Fruit fly (Drosophila melanogaster) whole organism, embryonic: Measurements from ENCODE around the gene CG10663.

Source experiments
- BEAF-32 ChIP-seq: fragments of 200-800 bp; sonication (Bioruptor generic); optimal IDR thresholded peaks from 3 replicates; lab custom pipeline; 2017; ENCODE audit warnings: missing biosample characterization, missing genetic modification characterization, mild to moderate bottlenecking, moderate library complexity, missing genetic modification reagents
- Bteb2 ChIP-seq: fragments of 200-800 bp; sonication (Bioruptor generic); optimal IDR thresholded peaks from 2 replicates; lab custom pipeline; 2016; ENCODE audit warnings: missing biosample characterization, missing genetic modification characterization
- CG11560 ChIP-seq: fragments of 200-800 bp; sonication (Bioruptor generic); IDR thresholded peaks from 3 replicates; pipeline ENCODE4 v1.3.6; 2022; ENCODE audit warnings: missing biosample characterization, missing genetic modification characterization
- CG12659 ChIP-seq: fragments of 200-800 bp; sonication (Bioruptor generic); optimal IDR thresholded peaks from 3 replicates; lab custom pipeline; 2017; ENCODE audit warnings: mild to moderate bottlenecking, missing biosample characterization, missing genetic modification reagents, missing genetic modification characterization
- CG13775 ChIP-seq: fragments of 200-800 bp; sonication (Bioruptor generic); optimal IDR thresholded peaks from 3 replicates; lab custom pipeline; 2017; ENCODE audit warnings: missing biosample characterization, mild to moderate bottlenecking, missing genetic modification characterization
- CG14965 ChIP-seq: fragments of 200-800 bp; sonication (Bioruptor generic); optimal IDR thresholded peaks from 2 replicates; lab custom pipeline; 2016; ENCODE audit warnings: missing biosample characterization, missing genetic modification characterization, borderline replicate concordance
- CG15601 ChIP-seq: fragments of 200-800 bp; sonication (Bioruptor generic); optimal IDR thresholded peaks from 3 replicates; lab custom pipeline; 2019; ENCODE audit warnings: missing biosample characterization, mild to moderate bottlenecking, missing genetic modification characterization, moderate library complexity
- CG1603 ChIP-seq: fragments of 200-800 bp; sonication (Bioruptor generic); optimal IDR thresholded peaks from 2 replicates; lab custom pipeline; 2019; ENCODE audit warnings: missing biosample characterization, mild to moderate bottlenecking, missing genetic modification characterization, moderate library complexity
- CG17802 ChIP-seq: fragments of 200-800 bp; sonication (Bioruptor generic); optimal IDR thresholded peaks from 2 replicates; lab custom pipeline; 2018; ENCODE audit warnings: missing biosample characterization, mild to moderate bottlenecking, missing genetic modification characterization, moderate library complexity
- CG31224 ChIP-seq: fragments of 200-800 bp; sonication (Bioruptor generic); IDR thresholded peaks from 2 replicates; pipeline ENCODE4 v1.3.6; 2022; ENCODE audit warnings: missing biosample characterization, missing genetic modification characterization
- CG31388 ChIP-seq: fragments of 200-800 bp; sonication (Bioruptor generic); optimal IDR thresholded peaks from 2 replicates; lab custom pipeline; 2016; ENCODE audit warnings: missing biosample characterization, missing genetic modification characterization
- CG4282 ChIP-seq: fragments of 200-800 bp; sonication (Bioruptor generic); optimal IDR thresholded peaks from 2 replicates; lab custom pipeline; 2016; ENCODE audit warnings: missing biosample characterization, missing genetic modification characterization
- CG6683 ChIP-seq: fragments of 200-800 bp; sonication (Bioruptor generic); optimal IDR thresholded peaks from 2 replicates; lab custom pipeline; 2017; ENCODE audit warnings: missing biosample characterization, mild to moderate bottlenecking, missing genetic modification characterization, missing genetic modification reagents
- CG6854 ChIP-seq: fragments of 200-800 bp; sonication (Bioruptor generic); optimal IDR thresholded peaks from 3 replicates; lab custom pipeline; 2017; ENCODE audit warnings: missing biosample characterization, mild to moderate bottlenecking, missing genetic modification characterization
- CG7556 ChIP-seq: fragments of 200-800 bp; sonication (Bioruptor generic); optimal IDR thresholded peaks from 2 replicates; lab custom pipeline; 2017; ENCODE audit warnings: missing biosample characterization, mild to moderate bottlenecking, missing genetic modification characterization
- CG8281 ChIP-seq: fragments of 200-800 bp; sonication (Bioruptor generic); optimal IDR thresholded peaks from 2 replicates; lab custom pipeline; 2018; ENCODE audit warnings: missing biosample characterization, mild to moderate bottlenecking, missing genetic modification characterization, moderate library complexity
- Camta ChIP-seq: fragments of 200-800 bp; sonication (Bioruptor generic); optimal IDR thresholded peaks from 2 replicates; lab custom pipeline; 2016; ENCODE audit warnings: missing biosample characterization, missing genetic modification characterization
- D19A ChIP-seq: fragments of 200-800 bp; optimal IDR thresholded peaks from 3 replicates; lab custom pipeline; 2019; ENCODE audit warnings: missing biosample characterization, mild to moderate bottlenecking, missing genetic modification characterization, moderate library complexity
- Doc2 ChIP-seq: fragments of 200-800 bp; sonication (Bioruptor generic); IDR thresholded peaks from 2 replicates; pipeline ENCODE4 v1.3.6; 2022; ENCODE audit warnings: missing biosample characterization, missing genetic modification characterization
- Eip74EF ChIP-seq, 2 experiments: fragments of 200-800 bp in 1 of 2; fragments of >200 bp in 1 of 2; sonication (Bioruptor generic) in 1 of 2; optimal IDR thresholded peaks; 2 replicates each; lab custom pipeline; 2017 to 2019; ENCODE audit warnings: missing biosample characterization in 2 of 2, missing genetic modification characterization in 2 of 2, mild to moderate bottlenecking in 1 of 2, moderate library complexity in 1 of 2
- Elba2 ChIP-seq: fragments of 200-800 bp; sonication (Bioruptor generic); optimal IDR thresholded peaks from 3 replicates; lab custom pipeline; 2016; ENCODE audit warnings: missing biosample characterization, missing genetic modification characterization
- Gug ChIP-seq: fragments of 200-800 bp; sonication (Bioruptor generic); IDR thresholded peaks from 4 replicates; pipeline ENCODE4 v1.3.6; 2022; ENCODE audit warnings: missing biosample characterization, missing genetic modification characterization
- HHEX ChIP-seq: fragments of 200-800 bp; sonication (Bioruptor generic); optimal IDR thresholded peaks from 3 replicates; lab custom pipeline; 2017; ENCODE audit warnings: missing biosample characterization, mild to moderate bottlenecking, missing genetic modification characterization, missing genetic modification reagents
- HmgZ ChIP-seq: fragments of 200-800 bp; sonication (Bioruptor generic); optimal IDR thresholded peaks from 2 replicates; lab custom pipeline; 2018; ENCODE audit warnings: missing biosample characterization, mild to moderate bottlenecking, missing genetic modification characterization
- Hmr ChIP-seq: fragments of 200-800 bp; sonication (Bioruptor generic); optimal IDR thresholded peaks from 3 replicates; lab custom pipeline; 2017; ENCODE audit warnings: mild to moderate bottlenecking, missing biosample characterization, missing genetic modification reagents, missing genetic modification characterization
- Hmx ChIP-seq: fragments of 200-800 bp; sonication (Bioruptor generic); optimal IDR thresholded peaks from 2 replicates; lab custom pipeline; 2016; ENCODE audit warnings: missing biosample characterization, missing genetic modification characterization
- Mrtf ChIP-seq: fragments of 200-800 bp; sonication (Bioruptor generic); IDR thresholded peaks from 3 replicates; pipeline ENCODE4 v1.3.6; 2022; ENCODE audit warnings: missing biosample characterization, missing genetic modification characterization
- Optix ChIP-seq: fragments of 200-800 bp; sonication (Bioruptor generic); IDR thresholded peaks from 3 replicates; pipeline ENCODE4 v1.3.6; 2022; ENCODE audit warnings: missing biosample characterization, missing genetic modification characterization
- Side ChIP-seq: fragments of 200-800 bp; sonication (Bioruptor generic); optimal IDR thresholded peaks from 2 replicates; lab custom pipeline; 2016; ENCODE audit warnings: missing biosample characterization, missing genetic modification characterization
- Six4 ChIP-seq: fragments of 200-800 bp; sonication (Bioruptor generic); optimal IDR thresholded peaks from 2 replicates; lab custom pipeline; 2016; ENCODE audit warnings: missing biosample characterization, missing genetic modification characterization
- Spps ChIP-seq: fragments of 200-800 bp; sonication (Bioruptor generic); optimal IDR thresholded peaks from 2 replicates; lab custom pipeline; 2018; ENCODE audit warnings: missing biosample characterization, mild to moderate bottlenecking, missing genetic modification characterization
- Trl ChIP-seq, 3 experiments: fragments of >200 bp in 2 of 3; fragments of 200-800 bp in 1 of 3; sonication (Bioruptor generic) in 1 of 3; optimal IDR thresholded peaks; 2 replicates in 1 of 3; 3 replicates in 2 of 3; lab custom pipeline; 2016 to 2017; ENCODE audit warnings: missing biosample characterization in 1 of 3, missing genetic modification characterization in 1 of 3
- ara ChIP-seq: fragments of 200-800 bp; sonication (Bioruptor generic); IDR thresholded peaks from 2 replicates; pipeline ENCODE4 v1.3.6; 2022; ENCODE audit warnings: missing biosample characterization, missing genetic modification characterization
- ash1 ChIP-seq: fragments of 200-800 bp; sonication (Bioruptor generic); optimal IDR thresholded peaks from 2 replicates; lab custom pipeline; 2018; ENCODE audit warnings: missing biosample characterization, mild to moderate bottlenecking, missing genetic modification characterization
- bcd ChIP-seq: fragments of 200-800 bp; sonication (Bioruptor generic); optimal IDR thresholded peaks from 2 replicates; lab custom pipeline; 2017; ENCODE audit warnings: missing biosample characterization, mild to moderate bottlenecking, missing genetic modification characterization
- btn ChIP-seq: fragments of 200-800 bp; sonication (Bioruptor generic); optimal IDR thresholded peaks from 2 replicates; lab custom pipeline; 2016; ENCODE audit warnings: missing biosample characterization, missing genetic modification characterization
- cg ChIP-seq: fragments of 200-800 bp; sonication (Bioruptor generic); optimal IDR thresholded peaks from 3 replicates; lab custom pipeline; 2019; ENCODE audit warnings: missing biosample characterization, mild to moderate bottlenecking, missing genetic modification characterization, moderate library complexity
- chn ChIP-seq: fragments of 200-800 bp; sonication (Bioruptor generic); optimal IDR thresholded peaks from 2 replicates; lab custom pipeline; 2016; ENCODE audit warnings: missing biosample characterization, missing genetic modification characterization
- dan ChIP-seq: fragments of 200-800 bp; sonication (Bioruptor generic); IDR thresholded peaks from 2 replicates; pipeline ENCODE4 v1.3.6; 2022; ENCODE audit warnings: missing biosample characterization, missing genetic modification characterization
- en ChIP-seq: fragments of 200-800 bp; sonication (Bioruptor generic); optimal IDR thresholded peaks from 2 replicates; lab custom pipeline; 2016; ENCODE audit warnings: missing biosample characterization, missing genetic modification characterization
- fd102C ChIP-seq: fragments of 200-800 bp; sonication (Bioruptor generic); optimal IDR thresholded peaks from 2 replicates; lab custom pipeline; 2018; ENCODE audit warnings: missing biosample characterization, mild to moderate bottlenecking, missing genetic modification characterization, moderate library complexity
- gsb ChIP-seq: fragments of 200-800 bp; sonication (Bioruptor generic); IDR thresholded peaks from 2 replicates; pipeline ENCODE4 v1.3.6; 2022; ENCODE audit warnings: missing biosample characterization, missing genetic modification characterization
- hbn ChIP-seq: fragments of 200-800 bp; sonication (Bioruptor generic); IDR thresholded peaks from 2 replicates; pipeline ENCODE4 v1.3.6; 2022; ENCODE audit warnings: missing biosample characterization, missing genetic modification characterization; ENCODE audit not compliant: partially characterized antibody
- luna ChIP-seq: fragments of 200-800 bp; sonication (Bioruptor generic); optimal IDR thresholded peaks from 2 replicates; lab custom pipeline; 2016; ENCODE audit warnings: missing biosample characterization, missing genetic modification characterization
- nerfin-2 ChIP-seq: fragments of 200-800 bp; sonication (Bioruptor generic); IDR thresholded peaks from 2 replicates; pipeline ENCODE4 v1.3.6; 2022; ENCODE audit warnings: missing biosample characterization, missing genetic modification characterization; ENCODE audit not compliant: partially characterized antibody
- pros ChIP-seq: fragments of 200-800 bp; sonication (Bioruptor generic); optimal IDR thresholded peaks from 3 replicates; lab custom pipeline; 2019; ENCODE audit warnings: missing biosample characterization, mild to moderate bottlenecking, missing genetic modification characterization, moderate library complexity
- salm ChIP-seq: fragments of 200-800 bp; sonication (Bioruptor generic); optimal IDR thresholded peaks from 2 replicates; lab custom pipeline; 2018; ENCODE audit warnings: missing biosample characterization, mild to moderate bottlenecking, missing genetic modification characterization
- sima ChIP-seq: fragments of 200-800 bp; sonication (Bioruptor generic); optimal IDR thresholded peaks from 2 replicates; lab custom pipeline; 2016; ENCODE audit warnings: missing biosample characterization, missing genetic modification characterization
- sob ChIP-seq: fragments of 200-800 bp; sonication (Bioruptor generic); IDR thresholded peaks from 2 replicates; pipeline ENCODE4 v1.3.6; 2022; ENCODE audit warnings: missing biosample characterization, missing genetic modification characterization
- ssp ChIP-seq: fragments of 200-800 bp; sonication (Bioruptor generic); IDR thresholded peaks from 2 replicates; pipeline ENCODE4 v1.3.6; 2022; ENCODE audit warnings: missing biosample characterization, missing genetic modification characterization

The CG10663 gene

DNA sequence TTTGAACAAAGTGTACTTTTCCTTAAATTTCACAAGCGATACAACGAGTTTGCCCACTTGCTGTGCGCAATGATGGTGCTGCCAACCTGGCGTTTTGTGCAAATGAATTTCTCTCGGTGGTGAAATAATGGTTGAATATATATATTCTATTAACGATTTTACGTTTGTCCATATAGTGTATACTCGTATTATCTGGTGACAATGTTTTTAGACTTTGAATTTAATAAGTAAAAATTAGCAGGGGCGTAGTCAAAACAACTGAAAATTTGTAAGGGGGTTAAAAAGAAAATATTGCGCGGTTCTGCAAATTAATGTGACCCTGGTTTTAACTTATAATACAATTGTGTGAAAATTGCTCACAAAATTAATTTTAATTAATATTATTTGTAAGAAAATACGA, 39.1 kb upstream of the CG10663 start, which contains the start of the genes ver and Gcn5 (continued):
- peak; percentile 88 for TF ChIP-seq Mrtf (GFP tag; lab: Robert Waterston, UW)
- TF ChIP-seq luna (GFP tag; lab: Kevin White, UChicago) = peak; percentile 82
- TF ChIP-seq Doc2 (GFP tag; lab: Robert Waterston, UW) = peak; percentile 53; the same call in 1 of the 2 replicates
- peak; percentile 7 for TF ChIP-seq en (GFP tag; lab: Kevin White, UChicago)
- peak; percentile 86 for TF ChIP-seq CG31224 (GFP tag; lab: Robert Waterston, UW)
- no peak for TF ChIP-seq pros (GFP tag; lab: Kevin White, UChicago)
- TF ChIP-seq CG15601 (tag; lab: Kevin White, UChicago) = peak; percentile 87
- peak; percentile 89 for TF ChIP-seq Hmx
- peak; percentile 87 for TF ChIP-seq Optix
- peak; percentile 88 for TF ChIP-seq gsb (GFP tag; lab: Robert Waterston, UW)
- peak; percentile 84 for TF ChIP-seq D19A (tag; lab: Kevin White, UChicago)
- TF ChIP-seq nerfin-2 = no peak
- TF ChIP-seq HHEX (GFP tag; lab: Kevin White, UChicago) = peak; percentile 93
- peak; percentile 70 for TF ChIP-seq CG17802 (tag; lab: Kevin White, UChicago)
- peak; percentile 93 for TF ChIP-seq HmgZ (tag; lab: Kevin White, UChicago)
- TF ChIP-seq CG8281 (tag; lab: Kevin White, UChicago) = peak; percentile 74
- peak; percentile 66 for TF ChIP-seq dan (GFP tag; lab: Robert Waterston, UW)
- TF ChIP-seq CG11560 = peak; percentile 78; the same call in 2 of the 3 replicates
- TF ChIP-seq chn = peak; percentile 90
- peak; percentile 21 for TF ChIP-seq Elba2
- TF ChIP-seq ssp (GFP tag; lab: Robert Waterston, UW) = peak; percentile 86
- TF ChIP-seq hbn = no peak
- no peak for TF ChIP-seq sima (GFP tag; lab: Kevin White, UChicago)
- peak; percentile 89 for TF ChIP-seq CG7556 (GFP tag; lab: Kevin White, UChicago)
- TF ChIP-seq btn = peak; percentile 63
- TF ChIP-seq Eip74EF (GFP tag; optimal IDR thresholded peaks at IDR 0.05; lab: Kevin White, UChicago) = peak in 1 of 2 experiments; percentile 81
- TF ChIP-seq CG14965 (GFP tag; lab: Kevin White, UChicago) = no peak
- no peak for TF ChIP-seq Trl (optimal IDR thresholded peaks at IDR 0.05; lab: Kevin White, UChicago)
- TF ChIP-seq Trl (GFP tag; optimal IDR thresholded peaks at IDR 0.05; lab: Kevin White, UChicago) = peak; percentile 86
- TF ChIP-seq CG13775 (GFP tag; lab: Kevin White, UChicago) = peak; percentile 93
- TF ChIP-seq CG12659 = peak; percentile 95
- TF ChIP-seq bcd (GFP tag; lab: Kevin White, UChicago) = peak; percentile 92
- TF ChIP-seq BEAF-32 (GFP tag; lab: Kevin White, UChicago) = peak; percentile 39
- no peak for TF ChIP-seq ash1 (GFP tag; lab: Kevin White, UChicago)
- TF ChIP-seq cg (GFP tag; lab: Kevin White, UChicago) = no peak
- TF ChIP-seq CG6683 (GFP tag; lab: Kevin White, UChicago) = peak; percentile 72
- TF ChIP-seq CG31388 = peak; percentile 80
- TF ChIP-seq Spps (tag; lab: Kevin White, UChicago) = peak; percentile 77
- peak; percentile 81 for TF ChIP-seq Six4
- TF ChIP-seq Bteb2 (GFP tag; lab: Kevin White, UChicago) = peak; percentile 85
- peak; percentile 78 for TF ChIP-seq Side (GFP tag; lab: Kevin White, UChicago)
- TF ChIP-seq Camta (GFP tag; lab: Kevin White, UChicago) = peak; percentile 80
- peak; percentile 89 for TF ChIP-seq ara (GFP tag; lab: Robert Waterston, UW)
- peak; percentile 94 for TF ChIP-seq sob
- no peak for TF ChIP-seq fd102C
- peak; percentile 92 for TF ChIP-seq Hmr (GFP tag; lab: Kevin White, UChicago)
- TF ChIP-seq CG1603 (tag; lab: Kevin White, UChicago) = peak; percentile 89
- TF ChIP-seq CG6854 (GFP tag; lab: Kevin White, UChicago) = peak; percentile 76
- peak; percentile 74 for TF ChIP-seq salm (tag; lab: Kevin White, UChicago)
- peak; percentile 94 for TF ChIP-seq Gug (GFP tag; lab: Robert Waterston, UW)
- TF ChIP-seq CG4282 (GFP tag; lab: Kevin White, UChicago) = peak; percentile 10
